Worm (Caenorhabditis elegans) whole organism, late embryonic: ENCODE measurements around the gene vps-52.

ENCODE experiments used
- C08G9.2 ChIP-seq: sonication (generic microtip); optimal IDR thresholded peaks from 2 replicates; lab custom pipeline; 2016; ENCODE audit warnings: mild to moderate bottlenecking, missing genetic modification characterization, moderate library complexity, missing compliant biosample characterization
- ceh-18 ChIP-seq: sonication (generic microtip); optimal IDR thresholded peaks from 2 replicates; lab custom pipeline; 2016; ENCODE audit warnings: missing genetic modification characterization, missing compliant biosample characterization
- ceh-31 ChIP-seq: sonication (generic microtip); optimal IDR thresholded peaks from 2 replicates; lab custom pipeline; 2016; ENCODE audit warnings: missing genetic modification characterization, missing compliant biosample characterization
- ceh-9 ChIP-seq: sonication (generic microtip); optimal IDR thresholded peaks from 2 replicates; lab custom pipeline; 2016; ENCODE audit warnings: mild to moderate bottlenecking, missing genetic modification characterization, inconsistent platforms, missing compliant biosample characterization
- hlh-8 ChIP-seq: sonication (generic microtip); optimal IDR thresholded peaks from 2 replicates; lab custom pipeline; 2016; ENCODE audit warnings: missing genotype, missing genetic modification characterization, missing compliant biosample characterization
- madf-2 ChIP-seq: sonication (generic microtip); optimal IDR thresholded peaks from 2 replicates; lab custom pipeline; 2017; ENCODE audit warnings: missing genetic modification characterization, missing compliant biosample characterization
- nhr-232 ChIP-seq: sonication (generic microtip); optimal IDR thresholded peaks from 2 replicates; lab custom pipeline; 2016; ENCODE audit warnings: missing genetic modification characterization, missing compliant biosample characterization
- pros-1 ChIP-seq: fragments of 150-350 bp; optimal IDR thresholded peaks from 2 replicates; lab custom pipeline; 2014; ENCODE audit warnings: missing biosample characterization, missing genetic modification reagents, missing genetic modification characterization
- ref-2 ChIP-seq: sonication (generic microtip); optimal IDR thresholded peaks from 2 replicates; lab custom pipeline; 2016; ENCODE audit warnings: missing genetic modification characterization, missing compliant biosample characterization

The vps-52 gene

ce11 chrX:7614466-7614865 lies 49.3 kb downstream of the vps-52 start:
- no peak for TF ChIP-seq madf-2 (tag; lab: Kevin White, UChicago)
- no peak for TF ChIP-seq hlh-8 (tag; lab: Kevin White, UChicago)
- no peak for TF ChIP-seq C08G9.2 (tag; lab: Kevin White, UChicago)
- no peak for TF ChIP-seq nhr-232
- TF ChIP-seq ceh-9 (tag; lab: Kevin White, UChicago): no peak
- no peak for TF ChIP-seq ceh-18 (tag; lab: Kevin White, UChicago)
- TF ChIP-seq pros-1 (tag; lab: Kevin White, UChicago): no peak
- TF ChIP-seq ref-2: no peak
- TF ChIP-seq ceh-31 (tag; lab: Kevin White, UChicago): no peak
